Fruit fly (Drosophila melanogaster): ENCODE results near the gene by.

by gene

dm6 chr3R:9501489-9502415 lies 31.1 kb downstream of the by start (continued):
- TF ChIP-seq CG42726 (GFP tag; IDR thresholded peaks at IDR 0.05; ENCODE audit: partially characterized antibody), result no peak
- TF ChIP-seq prd (optimal IDR thresholded peaks at IDR 0.05), result no peak
- no peak for TF ChIP-seq prd (GFP tag; IDR thresholded peaks at IDR 0.05)
- TF ChIP-seq ci (GFP tag; IDR thresholded peaks at IDR 0.05), result 0 out of 3 replicates have a peak, but pooled peaks have one; percentile 22
- TF ChIP-seq zfh1 (GFP tag; IDR thresholded peaks at IDR 0.05), result no peak
- TF ChIP-seq CG14710 (tag; optimal IDR thresholded peaks at IDR 0.05), result no peak
- TF ChIP-seq Opbp (GFP tag; IDR thresholded peaks at IDR 0.05; ENCODE audit: partially characterized antibody), result no peak
- TF ChIP-seq Trl (optimal IDR thresholded peaks at IDR 0.05), result peak in 1 of 2 experiments; percentile 45
- no peak for TF ChIP-seq Trl (GFP tag; optimal IDR thresholded peaks at IDR 0.05)
- TF ChIP-seq fd102C (GFP tag; optimal IDR thresholded peaks at IDR 0.05), result no peak
- TF ChIP-seq hth (optimal IDR thresholded peaks at IDR 0.05), result no peak
- no peak for TF ChIP-seq CG7928 (GFP tag; optimal IDR thresholded peaks at IDR 0.05)
- peak; percentile 7 for TF ChIP-seq odd (GFP tag; optimal IDR thresholded peaks at IDR 0.05)
- TF ChIP-seq CG7271 (tag; optimal IDR thresholded peaks at IDR 0.05), result no peak
- TF ChIP-seq CG11398 (GFP tag; optimal IDR thresholded peaks at IDR 0.05), result no peak
- TF ChIP-seq tup (GFP tag; optimal IDR thresholded peaks at IDR 0.05), result no peak
- no peak for TF ChIP-seq CG18262 (tag; optimal IDR thresholded peaks at IDR 0.05)
- no peak for TF ChIP-seq sima (GFP tag; optimal IDR thresholded peaks at IDR 0.05)
- no peak for TF ChIP-seq sr (GFP tag; IDR thresholded peaks at IDR 0.05)
- no peak for TF ChIP-seq CG15011 (GFP tag; optimal IDR thresholded peaks at IDR 0.05)
- no peak for TF ChIP-seq Dip2 (GFP tag; IDR thresholded peaks at IDR 0.05)
- TF ChIP-seq ab (GFP tag; optimal IDR thresholded peaks at IDR 0.05), result no peak
- no peak for TF ChIP-seq CG1603 (tag; optimal IDR thresholded peaks at IDR 0.05)
- TF ChIP-seq Pdp1 (GFP tag; optimal IDR thresholded peaks at IDR 0.05), result no peak
- TF ChIP-seq pnt (GFP tag; optimal IDR thresholded peaks at IDR 0.05), result no peak
- TF ChIP-seq CG18476 (GFP tag; optimal IDR thresholded peaks at IDR 0.05), result no peak
- TF ChIP-seq hkb (optimal IDR thresholded peaks at IDR 0.05), result no peak
- TF ChIP-seq hkb (GFP tag; IDR thresholded peaks at IDR 0.05), result no peak
- TF ChIP-seq zen (tag; optimal IDR thresholded peaks at IDR 0.05), result no peak
- no peak for TF ChIP-seq CG5245 (GFP tag; optimal IDR thresholded peaks at IDR 0.05)
- no peak for TF ChIP-seq CG17361 (GFP tag; IDR thresholded peaks at IDR 0.05)
- no peak for TF ChIP-seq CoRest (tag; optimal IDR thresholded peaks at IDR 0.05)
- TF ChIP-seq fru (optimal IDR thresholded peaks at IDR 0.05), result no peak
- no peak for TF ChIP-seq Rx (GFP tag; IDR thresholded peaks at IDR 0.05)

DNA sequence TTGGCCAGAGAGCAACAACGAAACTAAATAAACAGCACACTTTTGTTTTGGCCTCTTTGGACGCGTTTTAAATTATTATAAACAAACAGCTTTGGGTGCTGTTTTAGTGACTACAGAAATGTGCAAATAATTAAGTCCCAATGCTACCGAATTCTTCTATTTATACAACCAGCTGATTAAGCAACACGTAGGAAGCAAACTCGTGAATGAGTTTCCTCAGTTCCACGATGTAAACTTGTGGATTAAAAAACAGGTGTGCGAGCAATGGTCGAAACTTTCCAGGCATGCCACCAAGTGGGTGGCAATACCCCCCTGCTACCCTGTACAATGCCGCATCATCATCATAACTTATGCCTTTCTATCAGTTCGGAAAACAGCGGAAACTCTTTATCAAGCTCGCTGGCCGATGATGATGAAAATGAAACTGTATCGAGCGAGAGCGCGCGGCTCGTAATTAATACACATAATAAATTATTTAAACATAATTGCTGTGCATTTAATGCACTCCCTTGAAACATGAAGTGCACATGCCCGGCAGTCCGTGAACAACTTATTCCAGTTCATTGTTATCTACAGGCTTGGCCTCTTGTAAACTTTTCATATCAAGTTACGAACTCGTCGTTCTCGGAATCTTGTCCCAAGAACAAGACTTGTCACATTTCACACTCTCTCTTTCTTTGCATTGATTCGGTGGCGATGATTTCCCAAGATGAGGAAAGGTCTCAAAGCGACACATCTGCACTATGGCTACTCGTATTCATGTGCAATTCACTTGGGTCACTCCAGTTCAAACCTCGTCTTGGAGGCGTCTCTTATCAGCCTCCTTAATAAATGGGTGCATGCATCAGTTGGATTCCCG lies 32.4 kb downstream of the by start:
- TF ChIP-seq Eip74EF (GFP tag; optimal IDR thresholded peaks at IDR 0.05) (no peak), NFAT (GFP tag; IDR thresholded peaks at IDR 0.05) (peak; percentile 38; the same call in 1 of the 2 replicates), B-H1 (GFP tag; IDR thresholded peaks at IDR 0.05) (no peak), lab (GFP tag; optimal IDR thresholded peaks at IDR 0.05) (peak; percentile 43), slbo (GFP tag; IDR thresholded peaks at IDR 0.05) (no peak), sens (GFP tag) (peak; percentile 11), ase (GFP tag; IDR thresholded peaks at IDR 0.05) (no peak), D19B (GFP tag; optimal IDR thresholded peaks at IDR 0.05) (peak; percentile 84), cwo (GFP tag; optimal IDR thresholded peaks at IDR 0.05) (peak; percentile 34), stc (GFP tag; IDR thresholded peaks at IDR 0.05) (0 out of 2 replicates have a peak, but pooled peaks have one; percentile 24), Stat92E (GFP tag; optimal IDR thresholded peaks at IDR 0.05) (peak in 1 of 3 experiments; percentile 62), CG10543 (GFP tag; optimal IDR thresholded peaks at IDR 0.05) (peak; percentile 30), mam (GFP tag; optimal IDR thresholded peaks at IDR 0.05) (peak; percentile 15), Rfx (GFP tag; IDR thresholded peaks at IDR 0.05) (peak; percentile 43; the same call in 1 of the 2 replicates), CG18599 (GFP tag; optimal IDR thresholded peaks at IDR 0.05) (peak; percentile 19), GATAe (GFP tag; conservative IDR thresholded peaks at IDR 0.05) (no peak)
